Worm (Caenorhabditis elegans) whole organism, L4 larva: ENCODE results near the gene Y53G8AM.8.

Source experiments
- F26F4.8 ChIP-seq: fragments of 200-800 bp; sonication (Bioruptor generic); conservative IDR thresholded peaks from 2 replicates; pipeline ENCODE4 v1.3.6; 2022; ENCODE audit warnings: missing genetic modification characterization, missing compliant biosample characterization
- F44E2.7 ChIP-seq: fragments of 200-800 bp; sonication (Bioruptor generic); IDR thresholded peaks from 2 replicates; pipeline ENCODE4 v2.1.2; 2022; ENCODE audit warnings: missing genetic modification characterization, missing compliant biosample characterization
- T26A8.4 ChIP-seq: fragments of 200-800 bp; sonication (Bioruptor generic); IDR thresholded peaks from 2 replicates; pipeline ENCODE4 v1.3.6; 2022; ENCODE audit warnings: missing genetic modification characterization, missing compliant biosample characterization
- Y48G9A.11 ChIP-seq: fragments of 200-800 bp; sonication (Bioruptor generic); IDR thresholded peaks from 2 replicates; pipeline ENCODE4 v1.3.6; 2022; ENCODE audit warnings: missing genetic modification reagents, missing genetic modification characterization, missing compliant biosample characterization
- Y5F2A.4 ChIP-seq: fragments of 200-800 bp; sonication (Bioruptor generic); optimal IDR thresholded peaks from 2 replicates; lab custom pipeline; 2018; ENCODE audit warnings: mild to moderate bottlenecking, missing genetic modification characterization, missing compliant biosample characterization
- Y75B8A.6 ChIP-seq: fragments of 200-800 bp; sonication (Bioruptor generic); IDR thresholded peaks from 2 replicates; pipeline ENCODE4 v1.3.6; 2022; ENCODE audit warnings: missing genetic modification reagents, missing genetic modification characterization, missing compliant biosample characterization
- ZK337.2 ChIP-seq: fragments of 200-800 bp; sonication (Bioruptor generic); IDR thresholded peaks from 2 replicates; pipeline ENCODE4 v1.3.6; 2022; ENCODE audit warnings: missing genetic modification reagents, missing genetic modification characterization, missing compliant biosample characterization
- aha-1 ChIP-seq: fragments of 150-350 bp; peaks from one replicate; lab custom pipeline; 2014; ENCODE audit warnings: missing biosample characterization, missing genetic modification characterization
- aly-2 ChIP-seq: sonication (generic microtip); optimal IDR thresholded peaks from 2 replicates; lab custom pipeline; 2018; ENCODE audit warnings: missing biosample characterization, missing genetic modification characterization
- ama-1 ChIP-seq: fragments of 150-350 bp; optimal IDR thresholded peaks from 2 replicates; lab custom pipeline; 2014; ENCODE audit warnings: inconsistent platforms, mixed read lengths
- arid-1 ChIP-seq: fragments of 200-800 bp; sonication (Bioruptor generic); conservative IDR thresholded peaks from 2 replicates; pipeline ENCODE4 v1.3.6; 2022; ENCODE audit warnings: missing genetic modification reagents, missing genetic modification characterization, missing compliant biosample characterization
- ceh-28 ChIP-seq: fragments of 150-350 bp; optimal IDR thresholded peaks from 2 replicates; lab custom pipeline; 2014; ENCODE audit warnings: missing biosample characterization, missing genetic modification reagents, missing genetic modification characterization
- ceh-32 ChIP-seq: sonication (generic microtip); optimal IDR thresholded peaks from 2 replicates; lab custom pipeline; 2016; ENCODE audit warnings: mild to moderate bottlenecking, missing genetic modification characterization, missing compliant biosample characterization; ENCODE audit not compliant: poor library complexity
- ceh-82 ChIP-seq: sonication (generic microtip); optimal IDR thresholded peaks from 2 replicates; lab custom pipeline; 2017; ENCODE audit warnings: missing biosample characterization, missing genetic modification characterization
- cey-2 ChIP-seq: sonication (generic microtip); optimal IDR thresholded peaks from 3 replicates; lab custom pipeline; 2017; ENCODE audit warnings: missing genetic modification characterization, mild to moderate bottlenecking, missing compliant biosample characterization, antibody characterized with exemption, borderline replicate concordance; ENCODE audit not compliant: insufficient read depth
- daf-16 ChIP-seq, 3 experiments: sonication (generic microtip); optimal IDR thresholded peaks; 2 replicates each; lab custom pipeline; 2016 to 2017; ENCODE audit warnings: missing genetic modification characterization in 3 of 3, missing genetic modification reagents in 3 of 3, mild to moderate bottlenecking in 2 of 3, missing compliant biosample characterization in 2 of 3, missing biosample characterization in 1 of 3, moderate library complexity in 1 of 3
- dmd-8 ChIP-seq: fragments of 200-800 bp; sonication (Bioruptor generic); IDR thresholded peaks from 2 replicates; pipeline ENCODE4 v1.3.6; 2022; ENCODE audit warnings: missing genetic modification characterization, missing compliant biosample characterization
- dpl-1 ChIP-seq: fragments of 150-350 bp; optimal IDR thresholded peaks from 2 replicates; lab custom pipeline; 2014; ENCODE audit warnings: missing biosample characterization, missing genetic modification reagents, missing genetic modification characterization
- dve-1 ChIP-seq: sonication (generic microtip); optimal IDR thresholded peaks from 2 replicates; lab custom pipeline; 2017; ENCODE audit warnings: antibody characterized with exemption, mild to moderate bottlenecking, missing genetic modification characterization, missing compliant biosample characterization; ENCODE audit not compliant: insufficient read depth
- gei-8 ChIP-seq: fragments of 200-800 bp; sonication (Bioruptor generic); optimal IDR thresholded peaks from 2 replicates; lab custom pipeline; 2018; ENCODE audit warnings: mild to moderate bottlenecking, missing genetic modification characterization, missing compliant biosample characterization
- hlh-11 ChIP-seq: fragments of 200-800 bp; sonication (Bioruptor generic); optimal IDR thresholded peaks from 2 replicates; lab custom pipeline; 2018; ENCODE audit warnings: mild to moderate bottlenecking, missing genetic modification characterization, missing compliant biosample characterization
- hlh-30 ChIP-seq: sonication (generic microtip); optimal IDR thresholded peaks from 2 replicates; lab custom pipeline; 2017; ENCODE audit warnings: antibody characterized with exemption, mild to moderate bottlenecking, missing genetic modification characterization, missing compliant biosample characterization; ENCODE audit not compliant: insufficient read depth
- hmg-1.1 ChIP-seq: fragments of 200-800 bp; sonication (Bioruptor generic); IDR thresholded peaks from 2 replicates; pipeline ENCODE4 v1.3.6; 2022; ENCODE audit warnings: missing genetic modification reagents, missing genetic modification characterization, missing compliant biosample characterization
- jun-1 ChIP-seq: fragments of 150-350 bp; optimal IDR thresholded peaks from 2 replicates; lab custom pipeline; 2014; ENCODE audit warnings: missing biosample characterization, missing genetic modification reagents, missing genetic modification characterization
- lin-1 ChIP-seq: fragments of 200-800 bp; sonication (Bioruptor generic); IDR thresholded peaks from 2 replicates; pipeline ENCODE4 v1.3.6; 2022; ENCODE audit warnings: missing genetic modification reagents, missing genetic modification characterization, missing compliant biosample characterization
- lin-13 ChIP-seq: fragments of 150-350 bp; optimal IDR thresholded peaks from 2 replicates; lab custom pipeline; 2014; ENCODE audit warnings: missing biosample characterization, missing genetic modification reagents, missing genetic modification characterization
- lin-38 ChIP-seq: fragments of 200-800 bp; sonication (Bioruptor generic); IDR thresholded peaks from 2 replicates; pipeline ENCODE4 v1.3.6; 2022; ENCODE audit warnings: missing genetic modification reagents, missing genetic modification characterization, missing compliant biosample characterization
- lin-39 ChIP-seq: fragments of 150-350 bp; optimal IDR thresholded peaks from 2 replicates; lab custom pipeline; 2014; ENCODE audit warnings: missing biosample characterization, missing genetic modification reagents, missing genetic modification characterization
- lsy-2 ChIP-seq, 2 experiments: fragments of 150-350 bp in 1 of 2; sonication (generic microtip) in 1 of 2; optimal IDR thresholded peaks; 2 replicates each; lab custom pipeline; 2014 to 2017; ENCODE audit warnings: missing biosample characterization in 2 of 2, missing genetic modification characterization in 2 of 2
- mes-2 ChIP-seq: sonication (generic microtip); optimal IDR thresholded peaks from 2 replicates; lab custom pipeline; 2016; ENCODE audit warnings: missing genotype, mild to moderate bottlenecking, missing genetic modification characterization, missing compliant biosample characterization; ENCODE audit not compliant: poor library complexity, severe bottlenecking
- mxl-2 ChIP-seq: fragments of 200-800 bp; sonication (Bioruptor generic); conservative IDR thresholded peaks from 2 replicates; pipeline ENCODE4 v1.3.6; 2022; ENCODE audit warnings: missing genetic modification reagents, missing genetic modification characterization, missing compliant biosample characterization
- nhr-102 ChIP-seq: sonication (generic microtip); optimal IDR thresholded peaks from 2 replicates; lab custom pipeline; 2016; ENCODE audit warnings: mild to moderate bottlenecking, missing genetic modification characterization, moderate library complexity, missing compliant biosample characterization
- nhr-25 ChIP-seq: sonication (generic microtip); optimal IDR thresholded peaks from 2 replicates; lab custom pipeline; 2017; ENCODE audit warnings: missing genetic modification characterization, mild to moderate bottlenecking, missing compliant biosample characterization, antibody characterized with exemption, moderate library complexity, borderline replicate concordance; ENCODE audit not compliant: insufficient read depth
- nhr-48 ChIP-seq: sonication (generic microtip); optimal IDR thresholded peaks from 2 replicates; lab custom pipeline; 2016; ENCODE audit warnings: mild to moderate bottlenecking, missing genetic modification characterization, missing compliant biosample characterization
- nhr-6 ChIP-seq: fragments of 150-350 bp; optimal IDR thresholded peaks from 2 replicates; lab custom pipeline; 2014; ENCODE audit warnings: missing biosample characterization, missing genetic modification characterization
- nhr-76 ChIP-seq: fragments of 150-350 bp; optimal IDR thresholded peaks from 2 replicates; lab custom pipeline; 2014; ENCODE audit warnings: missing biosample characterization, missing genetic modification characterization
- pqm-1 ChIP-seq: sonication (generic microtip); optimal IDR thresholded peaks from 2 replicates; lab custom pipeline; 2017; ENCODE audit warnings: missing biosample characterization, missing genetic modification characterization
- rbr-2 ChIP-seq: sonication (generic microtip); optimal IDR thresholded peaks from 2 replicates; lab custom pipeline; 2016; ENCODE audit warnings: missing genotype, missing genetic modification characterization, missing compliant biosample characterization
- set-16 ChIP-seq: fragments of 200-800 bp; sonication (Bioruptor generic); IDR thresholded peaks from 2 replicates; pipeline ENCODE4 v1.3.6; 2022; ENCODE audit warnings: missing genetic modification reagents, missing genetic modification characterization, missing compliant biosample characterization
- snpc-4 ChIP-seq: fragments of 150-350 bp; optimal IDR thresholded peaks from 2 replicates; lab custom pipeline; 2014; ENCODE audit warnings: missing biosample characterization, missing genetic modification characterization
- tra-1 ChIP-seq: fragments of 200-800 bp; sonication (Bioruptor generic); IDR thresholded peaks from 2 replicates; pipeline ENCODE4 v1.3.6; 2022; ENCODE audit warnings: missing genetic modification reagents, missing genetic modification characterization, missing compliant biosample characterization
- unc-39 ChIP-seq: sonication (generic microtip); optimal IDR thresholded peaks from 2 replicates; lab custom pipeline; 2017; ENCODE audit warnings: missing biosample characterization, missing genetic modification characterization
- unc-62 ChIP-seq, 3 experiments: fragments of 150-350 bp in 1 of 3; sonication (generic microtip); optimal IDR thresholded peaks in 2 of 3; peaks in 1 of 3; 1 replicate in 1 of 3; 2 replicates in 2 of 3; lab custom pipeline; 2014 to 2017; ENCODE audit warnings: missing biosample characterization in 3 of 3, missing genetic modification characterization in 3 of 3, missing genetic modification reagents in 3 of 3, missing genotype in 1 of 3
- vab-7 ChIP-seq: fragments of 200-800 bp; sonication (Bioruptor generic); IDR thresholded peaks from 2 replicates; pipeline ENCODE4 v1.3.6; 2022; ENCODE audit warnings: missing genetic modification reagents, missing genetic modification characterization, missing compliant biosample characterization
- zfp-3 ChIP-seq: fragments of 200-800 bp; sonication (Bioruptor generic); conservative IDR thresholded peaks from 2 replicates; pipeline ENCODE4 v1.3.6; 2022; ENCODE audit warnings: missing genetic modification reagents, missing genetic modification characterization, missing compliant biosample characterization
- zip-11 ChIP-seq: fragments of 200-800 bp; sonication (Bioruptor generic); IDR thresholded peaks from 2 replicates; pipeline ENCODE4 v1.3.6; 2022; ENCODE audit warnings: missing genetic modification characterization, missing compliant biosample characterization
- zip-2 ChIP-seq: fragments of 150-350 bp; optimal IDR thresholded peaks from 2 replicates; lab custom pipeline; 2014; ENCODE audit warnings: missing biosample characterization, missing genetic modification characterization
- ztf-11 ChIP-seq: fragments of 150-350 bp; optimal IDR thresholded peaks from 2 replicates; lab custom pipeline; 2014; ENCODE audit warnings: missing biosample characterization, missing genetic modification characterization

Y53G8AM.8 gene

DNA sequence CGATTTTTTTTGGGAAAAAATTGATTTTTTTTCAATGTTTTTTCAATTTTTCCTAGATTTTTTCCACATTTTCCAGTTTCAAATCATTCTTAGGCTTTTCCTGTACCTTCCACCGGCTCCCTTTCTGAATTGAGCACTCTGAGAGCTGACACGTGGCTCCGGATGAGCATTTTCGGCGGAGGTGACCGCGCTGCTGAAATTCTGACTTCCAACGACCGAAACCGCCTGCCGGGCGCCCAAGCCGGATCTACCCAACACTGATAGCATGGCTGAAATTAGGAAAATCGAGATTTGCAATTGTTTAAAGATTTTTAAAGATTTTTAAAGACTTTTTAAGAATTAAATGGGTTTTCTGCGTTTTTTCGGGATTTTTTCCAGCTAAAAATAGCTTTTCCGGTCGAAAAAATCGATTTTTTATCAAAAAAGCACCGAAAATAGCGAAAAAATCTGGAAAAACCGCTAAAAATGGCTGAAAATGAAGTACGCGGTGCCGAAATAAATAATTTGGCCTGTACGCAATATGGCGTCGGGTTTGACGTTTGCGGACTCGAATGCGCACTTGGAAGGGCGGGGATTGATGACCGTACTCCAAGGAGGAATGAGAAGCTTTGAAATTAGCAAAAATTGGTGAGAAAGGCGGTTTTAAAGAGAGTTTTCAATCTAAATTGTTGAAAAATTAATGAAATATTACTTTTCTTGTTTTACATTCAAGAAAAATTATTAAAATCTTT lies 30.0 kb downstream of the Y53G8AM.8 start, which contains the start of gene nduf-9:
Gene nduf-9, minus strand, starts transcription at position 269 of the 731 bp plus-strand sequence.
- TF ChIP-seq jun-1 (tag; lab: Kevin White, UChicago) (no peak), dpl-1 (GFP tag; lab: Kevin White, UChicago) (peak; percentile 49), T26A8.4 (GFP tag; lab: Robert Waterston, UW) (no peak), ztf-11 (tag; lab: Kevin White, UChicago) (no peak), lsy-2 (tag; optimal IDR thresholded peaks at IDR 0.05; lab: Kevin White, UChicago) (peak; percentile 30 to 95), nhr-76 (no peak), pqm-1 (tag; lab: Kevin White, UChicago) (no peak), nhr-25 (tag; lab: Kevin White, UChicago) (no peak), dmd-8 (GFP tag; lab: Robert Waterston, UW) (no peak), cey-2 (tag; lab: Kevin White, UChicago) (no peak), arid-1 (GFP tag; lab: Robert Waterston, UW) (no peak), Y5F2A.4 (no peak), rbr-2 (tag; lab: Kevin White, UChicago) (peak; percentile 6), F26F4.8 (GFP tag; lab: Robert Waterston, UW) (no peak), unc-62 (GFP tag; optimal IDR thresholded peaks at IDR 0.05 in 1 of 2; lab: Kevin White, UChicago) (peak in 1 of 2 experiments; percentile 63), unc-62 (tag; optimal IDR thresholded peaks at IDR 0.05; lab: Kevin White, UChicago) (no peak), tra-1 (GFP tag; lab: Robert Waterston, UW) (no peak), lin-38 (GFP tag; lab: Robert Waterston, UW) (peak; percentile 9), mes-2 (tag; lab: Kevin White, UChicago) (peak; percentile 83), F44E2.7 (GFP tag; lab: Robert Waterston, UW) (no peak), nhr-48 (tag; lab: Kevin White, UChicago) (no peak), zip-2 (no peak), set-16 (GFP tag; lab: Robert Waterston, UW) (peak; percentile 52; the same call in 1 of the 2 replicates), nhr-102 (tag; lab: Kevin White, UChicago) (no peak), dve-1 (tag; lab: Kevin White, UChicago) (no peak), hmg-1.1 (peak; percentile 8; the same call in 1 of the 2 replicates), lin-39 (tag; lab: Kevin White, UChicago) (no peak), zfp-3 (GFP tag; lab: Robert Waterston, UW) (no peak), mxl-2 (GFP tag; lab: Robert Waterston, UW) (no peak), ama-1 (lab: Kevin White, UChicago) (no peak), vab-7 (GFP tag; lab: Robert Waterston, UW) (no peak), Y75B8A.6 (GFP tag; lab: Robert Waterston, UW) (no peak), snpc-4 (tag; lab: Kevin White, UChicago) (no peak), hlh-11 (tag; lab: Kevin White, UChicago) (no peak), ZK337.2 (GFP tag; lab: Robert Waterston, UW) (no peak), lin-13 (peak; percentile 29), ceh-32 (tag; lab: Kevin White, UChicago) (no peak), gei-8 (GFP tag; lab: Kevin White, UChicago) (no peak), aha-1 (tag; lab: Kevin White, UChicago) (peak; percentile 53), aly-2 (tag; lab: Kevin White, UChicago) (no peak), hlh-30 (peak; percentile 11), ceh-28 (tag; lab: Kevin White, UChicago) (no peak), Y48G9A.11 (GFP tag; lab: Robert Waterston, UW) (no peak), zip-11 (no peak), ceh-82 (tag; lab: Kevin White, UChicago) (no peak), unc-39 (tag; lab: Kevin White, UChicago) (no peak), nhr-6 (no peak), daf-16 (GFP tag; optimal IDR thresholded peaks at IDR 0.05; lab: Kevin White, UChicago) (no peak), daf-16 (tag; optimal IDR thresholded peaks at IDR 0.05; lab: Kevin White, UChicago) (no peak), lin-1 (GFP tag; lab: Robert Waterston, UW) (no peak)
